Worm (Caenorhabditis elegans): ENCODE measurements around the gene C16C10.4.

C16C10.4 gene

ce11 chrIII:4152828-4153227 lies 18.3 kb upstream of the C16C10.4 start:
- TF ChIP-seq hlh-1 (tag; optimal IDR thresholded peaks at IDR 0.05) (no peak), nhr-12 (tag; optimal IDR thresholded peaks at IDR 0.05) (no peak), ceh-83 (GFP tag; optimal IDR thresholded peaks at IDR 0.05) (no peak), nhr-237 (tag; optimal IDR thresholded peaks at IDR 0.05) (no peak), nhr-76 (tag; optimal IDR thresholded peaks at IDR 0.05) (no peak), ceh-43 (GFP tag; optimal IDR thresholded peaks at IDR 0.05) (no peak), nhr-2 (tag; optimal IDR thresholded peaks at IDR 0.05) (no peak), mep-1 (tag; optimal IDR thresholded peaks at IDR 0.05) (no peak), mls-2 (tag; optimal IDR thresholded peaks at IDR 0.05) (no peak)

- no peak for TF ChIP-seq elt-1 (tag; optimal IDR thresholded peaks at IDR 0.05; ENCODE audit: borderline replicate concordance, insufficient read depth)
Observed at ce11 chrIII:4153299-4153698, 17.8 kb upstream of the C16C10.4 start, which contains the start of gene glod-4. glod-4 (plus strand) TSS chrIII:4153599.

- TF ChIP-seq sem-2 (GFP tag; optimal IDR thresholded peaks at IDR 0.05) (no peak), unc-39 (tag; optimal IDR thresholded peaks at IDR 0.05) (no peak), nhr-76 (tag; optimal IDR thresholded peaks at IDR 0.05) (no peak), blmp-1 (tag; optimal IDR thresholded peaks at IDR 0.05) (no peak), nhr-28 (tag; optimal IDR thresholded peaks at IDR 0.05) (no peak), unc-120 (tag; optimal IDR thresholded peaks at IDR 0.05; ENCODE audit: poor library complexity, severe bottlenecking) (no peak), elt-1 (tag; optimal IDR thresholded peaks at IDR 0.05; ENCODE audit: borderline replicate concordance, insufficient read depth) (no peak), ceh-83 (GFP tag; optimal IDR thresholded peaks at IDR 0.05) (no peak), hlh-1 (tag; optimal IDR thresholded peaks at IDR 0.05) (no peak), ceh-43 (GFP tag; optimal IDR thresholded peaks at IDR 0.05) (no peak), lin-32 (GFP tag; optimal IDR thresholded peaks at IDR 0.05) (no peak), ztf-11 (tag; optimal IDR thresholded peaks at IDR 0.05) (no peak), ceh-39 (tag; optimal IDR thresholded peaks at IDR 0.05) (no peak), M03D4.4 (tag; optimal IDR thresholded peaks at IDR 0.05) (no peak), nhr-12 (tag; optimal IDR thresholded peaks at IDR 0.05) (no peak), bed-3 (GFP tag; optimal IDR thresholded peaks at IDR 0.05) (no peak), pha-4 (tag; optimal IDR thresholded peaks at IDR 0.05) (no peak), drap-1 (GFP tag; optimal IDR thresholded peaks at IDR 0.05) (no peak)
Observed at ce11 chrIII:4157298-4157697, 13.8 kb upstream of the C16C10.4 start, which contains the start of gene C16C10.9. C16C10.9 (minus strand) TSS chrIII:4157398.

ce11 chrIII:4160937-4161336 lies 10.2 kb upstream of the C16C10.4 start, which contains the start of gene C01G12.16:
C01G12.16 (plus strand) TSS chrIII:4161237.
- TF ChIP-seq unc-120 (tag; optimal IDR thresholded peaks at IDR 0.05; ENCODE audit: poor library complexity, severe bottlenecking), result no peak
- TF ChIP-seq sptf-1 (tag; optimal IDR thresholded peaks at IDR 0.05), result no peak
- TF ChIP-seq lin-13 (tag; optimal IDR thresholded peaks at IDR 0.05), result no peak
- no peak for TF ChIP-seq nhr-2 (tag; optimal IDR thresholded peaks at IDR 0.05)
- TF ChIP-seq ceh-39 (tag; optimal IDR thresholded peaks at IDR 0.05), result no peak
- no peak for TF ChIP-seq ham-2 (GFP tag; optimal IDR thresholded peaks at IDR 0.05)
- TF ChIP-seq flh-1 (GFP tag; optimal IDR thresholded peaks at IDR 0.05), result no peak
- no peak for TF ChIP-seq mls-2 (tag; optimal IDR thresholded peaks at IDR 0.05)
- no peak for TF ChIP-seq tbx-8 (GFP tag; optimal IDR thresholded peaks at IDR 0.05)

- TF ChIP-seq lin-32 (GFP tag; optimal IDR thresholded peaks at IDR 0.05), result no peak
- no peak for TF ChIP-seq flh-1 (GFP tag; optimal IDR thresholded peaks at IDR 0.05)
- no peak for TF ChIP-seq ceh-83 (GFP tag; optimal IDR thresholded peaks at IDR 0.05)
Observed at ce11 chrIII:4164071-4164470, 7.1 kb upstream of the C16C10.4 start, which contains the start of gene C16C10.8. C16C10.8 (minus strand) TSS chrIII:4164171.

- TF ChIP-seq hlh-1 (tag; optimal IDR thresholded peaks at IDR 0.05) (no peak), sptf-1 (tag; optimal IDR thresholded peaks at IDR 0.05) (no peak), mab-5 (tag; optimal IDR thresholded peaks at IDR 0.05) (no peak), nhr-76 (tag; optimal IDR thresholded peaks at IDR 0.05) (no peak), mls-2 (tag; optimal IDR thresholded peaks at IDR 0.05) (no peak), ceh-39 (tag; optimal IDR thresholded peaks at IDR 0.05) (no peak), ztf-11 (tag; optimal IDR thresholded peaks at IDR 0.05) (no peak), drap-1 (GFP tag; optimal IDR thresholded peaks at IDR 0.05) (no peak)
Observed at ce11 chrIII:4166745-4167144, 4.4 kb upstream of the C16C10.4 start, which contains the start of gene rnf-5. rnf-5 (minus strand) TSS chrIII:4166845.

Measured in whole organism, mixed stage, embryonic.